Fruit fly (Drosophila melanogaster): ENCODE measurements around the gene Atac1.
A peak's percentile ranks its signal among the peaks of the same experiment; 100 is the strongest.

Atac1 gene

dm6 chr2L:6968013-6968517 lies 7.9 kb upstream of the Atac1 start (continued):
- TF ChIP-seq gt (GFP tag; IDR thresholded peaks at IDR 0.05) = no peak
- no peak for TF ChIP-seq pros (GFP tag; optimal IDR thresholded peaks at IDR 0.05)
- no peak for TF ChIP-seq danr (GFP tag; IDR thresholded peaks at IDR 0.05)
- TF ChIP-seq usp (GFP tag; optimal IDR thresholded peaks at IDR 0.05) = no peak
- 0 out of 2 replicates have a peak, but pooled peaks have one; percentile 33 for TF ChIP-seq CG32767 (GFP tag; IDR thresholded peaks at IDR 0.05)
- no peak for TF ChIP-seq CG8089 (GFP tag; optimal IDR thresholded peaks at IDR 0.05)
- TF ChIP-seq crol (GFP tag; IDR thresholded peaks at IDR 0.05) = no peak
- peak; percentile 99 for TF ChIP-seq D19B (GFP tag; optimal IDR thresholded peaks at IDR 0.05)
- no peak for TF ChIP-seq Oaz (GFP tag; IDR thresholded peaks at IDR 0.05)
- TF ChIP-seq CG15011 (GFP tag; optimal IDR thresholded peaks at IDR 0.05) = no peak
- TF ChIP-seq jigr1 (GFP tag; IDR thresholded peaks at IDR 0.05) = no peak
- peak; percentile 5 for TF ChIP-seq CoRest (tag; optimal IDR thresholded peaks at IDR 0.05)
- TF ChIP-seq CG6689 (GFP tag; IDR thresholded peaks at IDR 0.05) = peak; percentile 24; the same call in 1 of the 2 replicates
- peak; percentile 47 for TF ChIP-seq Camta (GFP tag; optimal IDR thresholded peaks at IDR 0.05)
- 0 out of 2 replicates have a peak, but pooled peaks have one; percentile 15 for TF ChIP-seq esg (GFP tag; conservative IDR thresholded peaks at IDR 0.05)
- peak; percentile 24; the same call in 2 of the 3 replicates for TF ChIP-seq CG14050 (GFP tag; IDR thresholded peaks at IDR 0.05)
- TF ChIP-seq ara (GFP tag; IDR thresholded peaks at IDR 0.05) = no peak
- TF ChIP-seq CG7271 (tag; optimal IDR thresholded peaks at IDR 0.05) = no peak
- TF ChIP-seq CG17802 (tag; optimal IDR thresholded peaks at IDR 0.05) = no peak
- no peak for TF ChIP-seq CG3838 (GFP tag; optimal IDR thresholded peaks at IDR 0.05)
- TF ChIP-seq slbo (GFP tag; IDR thresholded peaks at IDR 0.05) = peak; percentile 54
- TF ChIP-seq CG30020 (tag; optimal IDR thresholded peaks at IDR 0.05) = peak; percentile 6
- no peak for TF ChIP-seq CG12104 (GFP tag; optimal IDR thresholded peaks at IDR 0.05)
- no peak; the same call in 1 of the 2 replicates for TF ChIP-seq E2f2 (GFP tag; IDR thresholded peaks at IDR 0.05)
- TF ChIP-seq CG7987 (GFP tag; optimal IDR thresholded peaks at IDR 0.05) = no peak
- no peak for TF ChIP-seq CG17568 (GFP tag; optimal IDR thresholded peaks at IDR 0.05)
- no peak for TF ChIP-seq CG17186 (GFP tag; optimal IDR thresholded peaks at IDR 0.05)
- peak in 1 of 2 experiments; percentile 60 for TF ChIP-seq tll (GFP tag; optimal IDR thresholded peaks at IDR 0.05)
- peak; percentile 23 for TF ChIP-seq Myb (GFP tag; optimal IDR thresholded peaks at IDR 0.05)
- TF ChIP-seq NK7.1 (GFP tag; optimal IDR thresholded peaks at IDR 0.05) = peak; percentile 53
- TF ChIP-seq CG8290 (GFP tag; optimal IDR thresholded peaks at IDR 0.05) = peak; percentile 5
- no peak for TF ChIP-seq CG8290 (tag; optimal IDR thresholded peaks at IDR 0.05)
- TF ChIP-seq CG10979 (tag; optimal IDR thresholded peaks at IDR 0.05) = peak; percentile 53
- TF ChIP-seq kni (GFP tag; optimal IDR thresholded peaks at IDR 0.05) = no peak
- no peak for TF ChIP-seq Hmx (GFP tag; optimal IDR thresholded peaks at IDR 0.05)
- TF ChIP-seq dm (GFP tag; optimal IDR thresholded peaks at IDR 0.05) = no peak
- TF ChIP-seq psq (GFP tag; optimal IDR thresholded peaks at IDR 0.05) = no peak
- no peak for TF ChIP-seq hkb (optimal IDR thresholded peaks at IDR 0.05)
- peak; percentile 73 for TF ChIP-seq hkb (GFP tag; IDR thresholded peaks at IDR 0.05)
- TF ChIP-seq pum (GFP tag; optimal IDR thresholded peaks at IDR 0.05) = peak; percentile 1
- TF ChIP-seq CG15073 (GFP tag; optimal IDR thresholded peaks at IDR 0.05) = no peak
- TF ChIP-seq CG4360 (GFP tag; IDR thresholded peaks at IDR 0.05) = no peak
- no peak for TF ChIP-seq CG15479 (GFP tag; optimal IDR thresholded peaks at IDR 0.05)
- no peak for TF ChIP-seq croc (GFP tag; conservative IDR thresholded peaks at IDR 0.05)
- peak; percentile 26 for TF ChIP-seq CG5245 (GFP tag; optimal IDR thresholded peaks at IDR 0.05)
- no peak for TF ChIP-seq CG12744 (GFP tag; optimal IDR thresholded peaks at IDR 0.05)
- no peak for TF ChIP-seq CG11696 (GFP tag; IDR thresholded peaks at IDR 0.05)
- TF ChIP-seq CG7963 (GFP tag; IDR thresholded peaks at IDR 0.05; ENCODE audit: partially characterized antibody) = peak; percentile 63; the same call in 2 of the 3 replicates
- peak; percentile 88 for TF ChIP-seq zen2 (GFP tag; IDR thresholded peaks at IDR 0.05; ENCODE audit: partially characterized antibody)
- TF ChIP-seq CTCF (GFP tag; optimal IDR thresholded peaks at IDR 0.05) = peak; percentile 89
- TF ChIP-seq CG17361 (GFP tag; IDR thresholded peaks at IDR 0.05) = peak; percentile 74; the same call in 1 of the 3 replicates
- TF ChIP-seq lab (GFP tag; optimal IDR thresholded peaks at IDR 0.05) = no peak
